Fruit fly (Drosophila melanogaster) whole organism, embryonic: ENCODE measurements around the gene sit.

ENCODE experiments used
- BtbVII ChIP-seq: fragments of 200-800 bp; sonication (Bioruptor generic); optimal IDR thresholded peaks from 3 replicates; lab custom pipeline; 2017; ENCODE audit warnings: missing biosample characterization, mild to moderate bottlenecking, missing genetic modification characterization
- CG10147 ChIP-seq: fragments of 200-800 bp; sonication (Bioruptor generic); optimal IDR thresholded peaks from 2 replicates; lab custom pipeline; 2019; ENCODE audit warnings: missing biosample characterization, mild to moderate bottlenecking, missing genetic modification characterization, moderate library complexity
- CG10267 ChIP-seq: fragments of 200-800 bp; sonication (Bioruptor generic); optimal IDR thresholded peaks from 2 replicates; lab custom pipeline; 2018; ENCODE audit warnings: missing biosample characterization, mild to moderate bottlenecking, missing genetic modification characterization, moderate library complexity
- CG11398 ChIP-seq: fragments of 200-800 bp; sonication (Bioruptor generic); optimal IDR thresholded peaks from 2 replicates; lab custom pipeline; 2016; ENCODE audit warnings: missing biosample characterization, missing genetic modification characterization
- CG12104 ChIP-seq: fragments of 200-800 bp; sonication (Bioruptor generic); optimal IDR thresholded peaks from 3 replicates; lab custom pipeline; 2016; ENCODE audit warnings: missing biosample characterization, missing genetic modification characterization
- CG12155 ChIP-seq: fragments of 200-800 bp; sonication (Bioruptor generic); optimal IDR thresholded peaks from 3 replicates; lab custom pipeline; 2016; ENCODE audit warnings: missing biosample characterization, missing genetic modification characterization
- CG14710 ChIP-seq: fragments of 200-800 bp; sonication (Bioruptor generic); optimal IDR thresholded peaks from 3 replicates; lab custom pipeline; 2019; ENCODE audit warnings: missing biosample characterization, mild to moderate bottlenecking, missing genetic modification characterization, moderate library complexity
- CG1647 ChIP-seq: fragments of 200-800 bp; sonication (Bioruptor generic); optimal IDR thresholded peaks from 3 replicates; lab custom pipeline; 2016; ENCODE audit warnings: missing biosample characterization, missing genetic modification characterization
- CG17359 ChIP-seq: fragments of 200-800 bp; sonication (Bioruptor generic); optimal IDR thresholded peaks from 3 replicates; lab custom pipeline; 2018; ENCODE audit warnings: missing biosample characterization, mild to moderate bottlenecking, missing genetic modification characterization, moderate library complexity
- CG17385 ChIP-seq: fragments of 200-800 bp; sonication (Bioruptor generic); optimal IDR thresholded peaks from 3 replicates; lab custom pipeline; 2018; ENCODE audit warnings: missing biosample characterization, mild to moderate bottlenecking, missing genetic modification characterization
- CG17568 ChIP-seq: fragments of 200-800 bp; sonication (Bioruptor generic); optimal IDR thresholded peaks from 2 replicates; lab custom pipeline; 2018; ENCODE audit warnings: missing biosample characterization, mild to moderate bottlenecking, missing genetic modification characterization, moderate library complexity
- CG1832 ChIP-seq: fragments of 200-800 bp; sonication (Bioruptor generic); optimal IDR thresholded peaks from 2 replicates; lab custom pipeline; 2017; ENCODE audit warnings: missing biosample characterization, mild to moderate bottlenecking, missing genetic modification characterization, inconsistent platforms
- CG18764 ChIP-seq: fragments of 200-800 bp; sonication (Bioruptor generic); optimal IDR thresholded peaks from 3 replicates; lab custom pipeline; 2016; ENCODE audit warnings: missing biosample characterization, missing genetic modification characterization
- CG2199 ChIP-seq: fragments of 200-800 bp; sonication (Bioruptor generic); IDR thresholded peaks from 3 replicates; pipeline ENCODE4 v1.3.6; 2022; ENCODE audit warnings: missing biosample characterization, missing genetic modification characterization
- CG31224 ChIP-seq: fragments of 200-800 bp; sonication (Bioruptor generic); IDR thresholded peaks from 2 replicates; pipeline ENCODE4 v1.3.6; 2022; ENCODE audit warnings: missing biosample characterization, missing genetic modification characterization
- CG7271 ChIP-seq: fragments of 200-800 bp; sonication (Bioruptor generic); optimal IDR thresholded peaks from 2 replicates; lab custom pipeline; 2018; ENCODE audit warnings: missing biosample characterization, mild to moderate bottlenecking, missing genetic modification characterization, moderate library complexity
- CG7786 ChIP-seq: fragments of 200-800 bp; sonication (Bioruptor generic); optimal IDR thresholded peaks from 2 replicates; lab custom pipeline; 2016; ENCODE audit warnings: missing biosample characterization, missing genetic modification characterization
- CG9437 ChIP-seq: fragments of 200-800 bp; sonication (Bioruptor generic); optimal IDR thresholded peaks from 2 replicates; lab custom pipeline; 2018; ENCODE audit warnings: missing biosample characterization, mild to moderate bottlenecking, missing genetic modification characterization
- CG9727 ChIP-seq: fragments of 200-800 bp; sonication (Bioruptor generic); optimal IDR thresholded peaks from 3 replicates; lab custom pipeline; 2017; ENCODE audit warnings: missing biosample characterization, mild to moderate bottlenecking, missing genetic modification characterization
- Dip3 ChIP-seq: fragments of 200-800 bp; sonication (Bioruptor generic); optimal IDR thresholded peaks from 3 replicates; lab custom pipeline; 2016; ENCODE audit warnings: missing biosample characterization, missing genetic modification characterization
- Ets65A ChIP-seq: fragments of 200-800 bp; sonication (Bioruptor generic); peaks from one replicate; lab custom pipeline; 2016; ENCODE audit warnings: missing biosample characterization, missing genetic modification characterization
- Gug ChIP-seq: fragments of 200-800 bp; sonication (Bioruptor generic); IDR thresholded peaks from 4 replicates; pipeline ENCODE4 v1.3.6; 2022; ENCODE audit warnings: missing biosample characterization, missing genetic modification characterization
- H2.0 ChIP-seq: fragments of 200-800 bp; sonication (Bioruptor generic); IDR thresholded peaks from 2 replicates; pipeline ENCODE4 v1.3.6; 2022; ENCODE audit warnings: missing biosample characterization, missing genetic modification characterization
- HLH3B ChIP-seq: fragments of 200-800 bp; sonication (Bioruptor generic); IDR thresholded peaks from 2 replicates; pipeline ENCODE4 v1.3.6; 2022; ENCODE audit warnings: missing biosample characterization, missing genetic modification characterization
- Hr51 ChIP-seq, 2 experiments: fragments of 200-800 bp; sonication (Bioruptor generic); optimal IDR thresholded peaks; 2 replicates in 1 of 2; 3 replicates in 1 of 2; lab custom pipeline; 2016 to 2018; ENCODE audit warnings: missing biosample characterization in 2 of 2, missing genetic modification characterization in 2 of 2, mild to moderate bottlenecking in 1 of 2, moderate library complexity in 1 of 2
- MESR4 ChIP-seq: fragments of 200-800 bp; sonication (Bioruptor generic); optimal IDR thresholded peaks from 2 replicates; lab custom pipeline; 2018; ENCODE audit warnings: missing biosample characterization, mild to moderate bottlenecking, missing genetic modification characterization, moderate library complexity
- Max ChIP-seq: fragments of 200-800 bp; sonication (Bioruptor generic); optimal IDR thresholded peaks from 2 replicates; lab custom pipeline; 2016; ENCODE audit warnings: missing biosample characterization, mild to moderate bottlenecking, missing genetic modification characterization
- Med ChIP-seq: fragments of 200-800 bp; sonication (Bioruptor generic); peaks from one replicate; lab custom pipeline; 2016; ENCODE audit warnings: missing biosample characterization, missing genetic modification characterization, mild to moderate bottlenecking, inconsistent platforms, moderate library complexity
- Pdp1 ChIP-seq, 2 experiments: fragments of 200-800 bp; sonication (Bioruptor generic); optimal IDR thresholded peaks; 3 replicates each; lab custom pipeline; 2016; ENCODE audit warnings: missing biosample characterization in 2 of 2, missing genetic modification characterization in 2 of 2, mild to moderate bottlenecking in 1 of 2, moderate library complexity in 1 of 2
- Sry-β ChIP-seq: fragments of 200-800 bp; sonication (Bioruptor generic); optimal IDR thresholded peaks from 2 replicates; lab custom pipeline; 2018; ENCODE audit warnings: missing biosample characterization, mild to moderate bottlenecking, missing genetic modification characterization, moderate library complexity
- Taf1 ChIP-seq: fragments of 200-800 bp; sonication (Bioruptor generic); IDR thresholded peaks from 2 replicates; pipeline ENCODE4 v1.3.6; 2022; ENCODE audit warnings: missing biosample characterization, missing genetic modification characterization
- Trl ChIP-seq, 3 experiments: fragments of >200 bp in 2 of 3; fragments of 200-800 bp in 1 of 3; sonication (Bioruptor generic) in 1 of 3; optimal IDR thresholded peaks; 2 replicates in 1 of 3; 3 replicates in 2 of 3; lab custom pipeline; 2016 to 2017; ENCODE audit warnings: missing biosample characterization in 1 of 3, missing genetic modification characterization in 1 of 3
- abd-A ChIP-seq: fragments of 200-800 bp; sonication (Bioruptor generic); optimal IDR thresholded peaks from 3 replicates; lab custom pipeline; 2019; ENCODE audit warnings: missing biosample characterization, mild to moderate bottlenecking, missing genetic modification characterization, moderate library complexity
- cad ChIP-seq: fragments of >200 bp; optimal IDR thresholded peaks from 2 replicates; lab custom pipeline; 2017; ENCODE audit warnings: missing biosample characterization, missing genetic modification characterization
- chif ChIP-seq, 2 experiments: fragments of 200-800 bp; sonication (Bioruptor generic); optimal IDR thresholded peaks; 3 replicates each; lab custom pipeline; 2016; ENCODE audit warnings: missing biosample characterization in 2 of 2, missing genetic modification characterization in 2 of 2
- ci ChIP-seq: fragments of 200-800 bp; sonication (Bioruptor generic); IDR thresholded peaks from 3 replicates; pipeline ENCODE4 v1.3.6; 2022; ENCODE audit warnings: missing biosample characterization, missing genetic modification characterization
- corto ChIP-seq: fragments of 200-800 bp; sonication (Bioruptor generic); optimal IDR thresholded peaks from 2 replicates; lab custom pipeline; 2016; ENCODE audit warnings: missing biosample characterization, mild to moderate bottlenecking, missing genetic modification characterization, moderate library complexity
- dan ChIP-seq: fragments of 200-800 bp; sonication (Bioruptor generic); IDR thresholded peaks from 2 replicates; pipeline ENCODE4 v1.3.6; 2022; ENCODE audit warnings: missing biosample characterization, missing genetic modification characterization
- fd102C ChIP-seq: fragments of 200-800 bp; sonication (Bioruptor generic); optimal IDR thresholded peaks from 2 replicates; lab custom pipeline; 2018; ENCODE audit warnings: missing biosample characterization, mild to moderate bottlenecking, missing genetic modification characterization, moderate library complexity
- grau ChIP-seq: fragments of 200-800 bp; optimal IDR thresholded peaks from 3 replicates; lab custom pipeline; 2019; ENCODE audit warnings: missing biosample characterization, mild to moderate bottlenecking, missing genetic modification characterization, moderate library complexity
- h ChIP-seq: fragments of >200 bp; optimal IDR thresholded peaks from 2 replicates; lab custom pipeline; 2017
- prd ChIP-seq, 3 experiments: fragments of >200 bp in 2 of 3; fragments of 200-800 bp in 1 of 3; sonication (Bioruptor generic) in 1 of 3; optimal IDR thresholded peaks in 2 of 3; IDR thresholded peaks in 1 of 3; 2 replicates in 2 of 3; 3 replicates in 1 of 3; pipeline versions ENCODE4 v1.3.6 to Lab custom; 2017 to 2022; ENCODE audit warnings: missing biosample characterization in 1 of 3, missing genetic modification characterization in 1 of 3
- rib ChIP-seq: fragments of 200-800 bp; sonication (Bioruptor generic); IDR thresholded peaks from 2 replicates; pipeline ENCODE4 v1.3.6; 2022; ENCODE audit warnings: missing biosample characterization, missing genetic modification characterization
- row ChIP-seq: fragments of 200-800 bp; sonication (Bioruptor generic); IDR thresholded peaks from 3 replicates; pipeline ENCODE4 v1.3.6; 2022; ENCODE audit warnings: missing biosample characterization, missing genetic modification characterization
- slp2 ChIP-seq: fragments of 200-800 bp; sonication (Bioruptor generic); optimal IDR thresholded peaks from 2 replicates; lab custom pipeline; 2016; ENCODE audit warnings: missing biosample characterization, missing genetic modification characterization
- sr ChIP-seq: fragments of 200-800 bp; sonication (Bioruptor generic); IDR thresholded peaks from 3 replicates; pipeline ENCODE4 v1.3.6; 2022; ENCODE audit warnings: missing biosample characterization, missing genetic modification characterization
- twi ChIP-seq: fragments of 200-800 bp; optimal IDR thresholded peaks from 2 replicates; lab custom pipeline; 2019; ENCODE audit warnings: missing biosample characterization, mild to moderate bottlenecking, missing genetic modification characterization, moderate library complexity
- z ChIP-seq: fragments of 200-800 bp; sonication (Bioruptor generic); IDR thresholded peaks from 3 replicates; pipeline ENCODE4 v1.3.6; 2022; ENCODE audit warnings: missing biosample characterization, missing genetic modification characterization
- zen2 ChIP-seq: fragments of 200-800 bp; sonication (Bioruptor generic); IDR thresholded peaks from 3 replicates; pipeline ENCODE4 v1.3.6; 2022; ENCODE audit warnings: missing biosample characterization, missing genetic modification characterization; ENCODE audit not compliant: partially characterized antibody
- zfh1 ChIP-seq: fragments of 200-800 bp; sonication (Bioruptor generic); IDR thresholded peaks from 3 replicates; pipeline ENCODE4 v1.3.6; 2022; ENCODE audit warnings: missing biosample characterization, missing genetic modification characterization

The sit gene

DNA sequence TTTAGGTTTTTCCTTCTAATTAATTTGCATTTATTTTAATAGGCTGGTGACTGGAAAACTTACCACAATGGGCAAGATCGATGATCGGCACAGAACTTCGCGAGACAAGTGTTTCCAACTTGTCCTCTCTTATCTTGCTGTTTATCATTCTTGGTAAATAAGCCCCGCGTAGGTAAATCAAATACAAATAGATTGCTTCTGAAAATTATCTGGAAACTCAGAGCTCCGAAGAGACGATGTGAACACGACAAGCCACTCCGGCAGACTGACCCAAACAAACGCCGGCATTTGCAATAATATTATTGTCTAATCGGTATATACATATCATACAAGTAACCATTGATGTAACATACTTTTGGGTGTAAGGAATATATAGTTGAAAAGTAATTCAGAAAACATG, 32.1 kb downstream of the sit start, which contains the start of gene CG33099 (continued):
- TF ChIP-seq CG1832 (GFP tag; lab: Kevin White, UChicago) (no peak), Max (GFP tag; lab: Kevin White, UChicago) (no peak), CG10267 (tag; lab: Kevin White, UChicago) (peak; percentile 7), abd-A (tag; lab: Kevin White, UChicago) (no peak), corto (no peak), Hr51 (GFP tag; optimal IDR thresholded peaks at IDR 0.05; lab: Kevin White, UChicago) (peak in 1 of 2 experiments; percentile 16), CG17359 (tag; lab: Kevin White, UChicago) (peak; percentile 55), CG17568 (GFP tag; lab: Kevin White, UChicago) (peak; percentile 68), Pdp1 (GFP tag; optimal IDR thresholded peaks at IDR 0.05; lab: Kevin White, UChicago) (peak in 1 of 2 experiments; percentile 69), MESR4 (GFP tag; lab: Kevin White, UChicago) (no peak), prd (optimal IDR thresholded peaks at IDR 0.05; lab: Kevin White, UChicago) (no peak), prd (GFP tag; IDR thresholded peaks at IDR 0.05; lab: Robert Waterston, UW) (peak; percentile 22; the same call in 1 of the 3 replicates), Trl (optimal IDR thresholded peaks at IDR 0.05; lab: Kevin White, UChicago) (no peak), Trl (GFP tag; optimal IDR thresholded peaks at IDR 0.05; lab: Kevin White, UChicago) (no peak), Gug (GFP tag; lab: Robert Waterston, UW) (no peak), twi (tag; lab: Kevin White, UChicago) (no peak), CG9727 (peak; percentile 60), CG12155 (GFP tag; lab: Kevin White, UChicago) (no peak), zfh1 (GFP tag; lab: Robert Waterston, UW) (0 out of 3 replicates have a peak, but pooled peaks have one; percentile 34), CG18764 (GFP tag; lab: Kevin White, UChicago) (no peak), ci (GFP tag; lab: Robert Waterston, UW) (peak; percentile 78), CG31224 (GFP tag; lab: Robert Waterston, UW) (no peak), Ets65A (GFP tag; lab: Kevin White, UChicago) (no peak), Med (GFP tag; lab: Kevin White, UChicago) (peak; percentile 92), grau (tag; lab: Kevin White, UChicago) (peak; percentile 6), row (GFP tag; lab: Robert Waterston, UW) (no peak), zen2 (no peak), Dip3 (GFP tag; lab: Kevin White, UChicago) (no peak), CG2199 (no peak), Taf1 (GFP tag; lab: Robert Waterston, UW) (0 out of 2 replicates have a peak, but pooled peaks have one; percentile 16), CG11398 (GFP tag; lab: Kevin White, UChicago) (peak; percentile 25), CG7786 (GFP tag; lab: Kevin White, UChicago) (no peak), sr (peak; percentile 36; the same call in 1 of the 3 replicates), H2.0 (no peak), CG7271 (tag; lab: Kevin White, UChicago) (peak; percentile 0), h (lab: Kevin White, UChicago) (no peak), CG1647 (no peak), CG14710 (tag; lab: Kevin White, UChicago) (peak; percentile 33), Sry-β (GFP tag; lab: Kevin White, UChicago) (no peak), slp2 (peak; percentile 9), CG17385 (GFP tag; lab: Kevin White, UChicago) (peak; percentile 31), CG9437 (no peak), rib (GFP tag; lab: Robert Waterston, UW) (peak; percentile 44; the same call in 1 of the 2 replicates), cad (GFP tag; lab: Kevin White, UChicago) (no peak), CG12104 (GFP tag; lab: Kevin White, UChicago) (peak; percentile 20), CG10147 (no peak), BtbVII (peak; percentile 19), dan (GFP tag; lab: Robert Waterston, UW) (no peak), fd102C (peak; percentile 67), HLH3B (GFP tag; lab: Robert Waterston, UW) (peak; percentile 47; the same call in 1 of the 2 replicates), z (GFP tag; lab: Robert Waterston, UW) (no peak), chif (GFP tag; optimal IDR thresholded peaks at IDR 0.05; lab: Kevin White, UChicago) (peak; percentile 20 to 21)
